Fruit fly (Drosophila melanogaster) whole organism, embryonic: Measurements from ENCODE around the gene sob.
A peak's percentile ranks its signal among the peaks of the same experiment; 100 is the strongest.

Experiments
- Bteb2 ChIP-seq: fragments of 200-800 bp; sonication (Bioruptor generic); optimal IDR thresholded peaks from 2 replicates; lab custom pipeline; 2016; ENCODE audit warnings: missing biosample characterization, missing genetic modification characterization
- CG11504 ChIP-seq: fragments of 200-800 bp; sonication (Bioruptor generic); optimal IDR thresholded peaks from 3 replicates; lab custom pipeline; 2019; ENCODE audit warnings: missing biosample characterization, mild to moderate bottlenecking, missing genetic modification characterization, moderate library complexity
- CG12104 ChIP-seq: fragments of 200-800 bp; sonication (Bioruptor generic); optimal IDR thresholded peaks from 3 replicates; lab custom pipeline; 2016; ENCODE audit warnings: missing biosample characterization, missing genetic modification characterization
- CG12659 ChIP-seq: fragments of 200-800 bp; sonication (Bioruptor generic); optimal IDR thresholded peaks from 3 replicates; lab custom pipeline; 2017; ENCODE audit warnings: mild to moderate bottlenecking, missing biosample characterization, missing genetic modification reagents, missing genetic modification characterization
- CG13424 ChIP-seq: fragments of 200-800 bp; sonication (Bioruptor generic); optimal IDR thresholded peaks from 2 replicates; lab custom pipeline; 2019; ENCODE audit warnings: missing biosample characterization, mild to moderate bottlenecking, missing genetic modification characterization, moderate library complexity
- CG14050 ChIP-seq: fragments of 200-800 bp; sonication (Bioruptor generic); IDR thresholded peaks from 3 replicates; pipeline ENCODE4 v1.3.6; 2022; ENCODE audit warnings: missing biosample characterization, missing genetic modification characterization
- CG14965 ChIP-seq: fragments of 200-800 bp; sonication (Bioruptor generic); optimal IDR thresholded peaks from 2 replicates; lab custom pipeline; 2016; ENCODE audit warnings: missing biosample characterization, missing genetic modification characterization, borderline replicate concordance
- CG15479 ChIP-seq: fragments of 200-800 bp; sonication (Bioruptor generic); optimal IDR thresholded peaks from 3 replicates; lab custom pipeline; 2019; ENCODE audit warnings: missing biosample characterization, mild to moderate bottlenecking, missing genetic modification characterization, moderate library complexity
- CG1602 ChIP-seq: fragments of 200-800 bp; sonication (Bioruptor generic); optimal IDR thresholded peaks from 3 replicates; lab custom pipeline; 2016; ENCODE audit warnings: missing biosample characterization, missing genetic modification characterization
- CG1603 ChIP-seq: fragments of 200-800 bp; sonication (Bioruptor generic); optimal IDR thresholded peaks from 2 replicates; lab custom pipeline; 2019; ENCODE audit warnings: missing biosample characterization, mild to moderate bottlenecking, missing genetic modification characterization, moderate library complexity
- CG17612 ChIP-seq: fragments of 200-800 bp; sonication (Bioruptor generic); IDR thresholded peaks from 2 replicates; pipeline ENCODE4 v1.3.6; 2022; ENCODE audit warnings: missing biosample characterization, missing genetic modification characterization
- CG17912 ChIP-seq: fragments of 200-800 bp; sonication (Bioruptor generic); optimal IDR thresholded peaks from 2 replicates; lab custom pipeline; 2018; ENCODE audit warnings: missing biosample characterization, mild to moderate bottlenecking, missing genetic modification characterization
- CG3065 ChIP-seq: fragments of 200-800 bp; sonication (Bioruptor generic); optimal IDR thresholded peaks from 2 replicates; lab custom pipeline; 2016; ENCODE audit warnings: missing biosample characterization, missing genetic modification characterization
- CG31441 ChIP-seq: fragments of 200-800 bp; sonication (Bioruptor generic); IDR thresholded peaks from 2 replicates; pipeline ENCODE4 v1.3.6; 2022; ENCODE audit warnings: missing biosample characterization, missing genetic modification characterization
- CG32532 ChIP-seq: fragments of 200-800 bp; sonication (Bioruptor generic); IDR thresholded peaks from 2 replicates; pipeline ENCODE4 v1.3.6; 2022; ENCODE audit warnings: missing biosample characterization, missing genetic modification characterization
- CG33557 ChIP-seq: fragments of 200-800 bp; sonication (Bioruptor generic); optimal IDR thresholded peaks from 2 replicates; lab custom pipeline; 2019; ENCODE audit warnings: missing biosample characterization, mild to moderate bottlenecking, missing genetic modification characterization, moderate library complexity
- CG34224 ChIP-seq: fragments of 200-800 bp; sonication (Bioruptor generic); IDR thresholded peaks from 3 replicates; pipeline ENCODE4 v1.3.6; 2022; ENCODE audit warnings: missing biosample characterization, missing genetic modification characterization; ENCODE audit not compliant: partially characterized antibody
- CG3995 ChIP-seq: fragments of 200-800 bp; sonication (Bioruptor generic); optimal IDR thresholded peaks from 3 replicates; lab custom pipeline; 2016; ENCODE audit warnings: missing biosample characterization, missing genetic modification characterization
- CG4282 ChIP-seq: fragments of 200-800 bp; sonication (Bioruptor generic); optimal IDR thresholded peaks from 2 replicates; lab custom pipeline; 2016; ENCODE audit warnings: missing biosample characterization, missing genetic modification characterization
- CG6683 ChIP-seq: fragments of 200-800 bp; sonication (Bioruptor generic); optimal IDR thresholded peaks from 2 replicates; lab custom pipeline; 2017; ENCODE audit warnings: missing biosample characterization, mild to moderate bottlenecking, missing genetic modification characterization, missing genetic modification reagents
- CG6689 ChIP-seq: fragments of 200-800 bp; sonication (Bioruptor generic); IDR thresholded peaks from 2 replicates; pipeline ENCODE4 v1.3.6; 2022; ENCODE audit warnings: missing biosample characterization, missing genetic modification characterization
- CG7271 ChIP-seq: fragments of 200-800 bp; sonication (Bioruptor generic); optimal IDR thresholded peaks from 2 replicates; lab custom pipeline; 2018; ENCODE audit warnings: missing biosample characterization, mild to moderate bottlenecking, missing genetic modification characterization, moderate library complexity
- CG8089 ChIP-seq: fragments of 200-800 bp; sonication (Bioruptor generic); optimal IDR thresholded peaks from 3 replicates; lab custom pipeline; 2016; ENCODE audit warnings: missing biosample characterization, missing genetic modification characterization
- CG8478 ChIP-seq: fragments of >200 bp; optimal IDR thresholded peaks from 2 replicates; lab custom pipeline; 2018
- Dad ChIP-seq: fragments of 200-800 bp; sonication (Bioruptor generic); optimal IDR thresholded peaks from 3 replicates; lab custom pipeline; 2016; ENCODE audit warnings: missing biosample characterization, missing genetic modification characterization
- Dfd ChIP-seq, 2 experiments: fragments of >200 bp; optimal IDR thresholded peaks; 2 replicates each; lab custom pipeline; 2017; ENCODE audit warnings: missing biosample characterization in 2 of 2, missing genetic modification characterization in 2 of 2
- Dip3 ChIP-seq: fragments of 200-800 bp; sonication (Bioruptor generic); optimal IDR thresholded peaks from 3 replicates; lab custom pipeline; 2016; ENCODE audit warnings: missing biosample characterization, missing genetic modification characterization
- Doc3 ChIP-seq: fragments of 200-800 bp; sonication (Bioruptor generic); IDR thresholded peaks from 3 replicates; pipeline ENCODE4 v1.3.6; 2022; ENCODE audit warnings: missing biosample characterization, missing genetic modification characterization; ENCODE audit not compliant: partially characterized antibody
- Dp ChIP-seq: fragments of 200-800 bp; sonication (Bioruptor generic); optimal IDR thresholded peaks from 2 replicates; lab custom pipeline; 2018; ENCODE audit warnings: missing biosample characterization, mild to moderate bottlenecking, missing genetic modification characterization, moderate library complexity
- Drgx ChIP-seq: fragments of 200-800 bp; sonication (Bioruptor generic); IDR thresholded peaks from 2 replicates; pipeline ENCODE4 v1.3.6; 2022; ENCODE audit warnings: missing biosample characterization, missing genetic modification characterization
- Eip74EF ChIP-seq, 2 experiments: fragments of 200-800 bp in 1 of 2; fragments of >200 bp in 1 of 2; sonication (Bioruptor generic) in 1 of 2; optimal IDR thresholded peaks; 2 replicates each; lab custom pipeline; 2017 to 2019; ENCODE audit warnings: missing biosample characterization in 2 of 2, missing genetic modification characterization in 2 of 2, mild to moderate bottlenecking in 1 of 2, moderate library complexity in 1 of 2
- HHEX ChIP-seq: fragments of 200-800 bp; sonication (Bioruptor generic); optimal IDR thresholded peaks from 3 replicates; lab custom pipeline; 2017; ENCODE audit warnings: missing biosample characterization, mild to moderate bottlenecking, missing genetic modification characterization, missing genetic modification reagents
- HLHmδ ChIP-seq: fragments of 200-800 bp; sonication (Bioruptor generic); optimal IDR thresholded peaks from 2 replicates; lab custom pipeline; 2018; ENCODE audit warnings: missing biosample characterization, mild to moderate bottlenecking, missing genetic modification characterization, moderate library complexity
- Kr ChIP-seq: fragments of 200-800 bp; sonication (Bioruptor generic); optimal IDR thresholded peaks from 2 replicates; lab custom pipeline; 2017; ENCODE audit warnings: missing biosample characterization, mild to moderate bottlenecking, missing genetic modification characterization
- Lhr ChIP-seq: fragments of 200-800 bp; sonication (Bioruptor generic); optimal IDR thresholded peaks from 3 replicates; lab custom pipeline; 2017; ENCODE audit warnings: mild to moderate bottlenecking, missing biosample characterization, missing genetic modification reagents, missing genetic modification characterization
- Lpt ChIP-seq: fragments of >200 bp; optimal IDR thresholded peaks from 2 replicates; lab custom pipeline; 2018; ENCODE audit warnings: missing biosample characterization, missing genetic modification characterization
- MESR4 ChIP-seq: fragments of 200-800 bp; sonication (Bioruptor generic); optimal IDR thresholded peaks from 2 replicates; lab custom pipeline; 2018; ENCODE audit warnings: missing biosample characterization, mild to moderate bottlenecking, missing genetic modification characterization, moderate library complexity
- NC2α ChIP-seq: fragments of 200-800 bp; sonication (Bioruptor generic); optimal IDR thresholded peaks from 2 replicates; lab custom pipeline; 2016; ENCODE audit warnings: missing biosample characterization, missing genetic modification characterization
- NFAT ChIP-seq: fragments of 200-800 bp; sonication (Bioruptor generic); IDR thresholded peaks from 2 replicates; pipeline ENCODE4 v1.3.6; 2022; ENCODE audit warnings: missing biosample characterization, missing genetic modification characterization
- Side ChIP-seq: fragments of 200-800 bp; sonication (Bioruptor generic); optimal IDR thresholded peaks from 2 replicates; lab custom pipeline; 2016; ENCODE audit warnings: missing biosample characterization, missing genetic modification characterization
- dpn ChIP-seq, 2 experiments: fragments of 200-800 bp; sonication (Bioruptor generic); optimal IDR thresholded peaks; 3 replicates each; lab custom pipeline; 2016; ENCODE audit warnings: missing biosample characterization in 2 of 2, missing genetic modification characterization in 2 of 2
- fru ChIP-seq: fragments of >200 bp; optimal IDR thresholded peaks from 2 replicates; lab custom pipeline; 2017
- jumu ChIP-seq: fragments of 200-800 bp; sonication (Bioruptor generic); optimal IDR thresholded peaks from 3 replicates; lab custom pipeline; 2016; ENCODE audit warnings: missing biosample characterization, missing genetic modification characterization
- nerfin-2 ChIP-seq: fragments of 200-800 bp; sonication (Bioruptor generic); IDR thresholded peaks from 2 replicates; pipeline ENCODE4 v1.3.6; 2022; ENCODE audit warnings: missing biosample characterization, missing genetic modification characterization; ENCODE audit not compliant: partially characterized antibody
- org-1 ChIP-seq: fragments of 200-800 bp; sonication (Bioruptor generic); optimal IDR thresholded peaks from 2 replicates; lab custom pipeline; 2017; ENCODE audit warnings: missing biosample characterization, missing genetic modification characterization
- prd ChIP-seq, 3 experiments: fragments of >200 bp in 2 of 3; fragments of 200-800 bp in 1 of 3; sonication (Bioruptor generic) in 1 of 3; optimal IDR thresholded peaks in 2 of 3; IDR thresholded peaks in 1 of 3; 2 replicates in 2 of 3; 3 replicates in 1 of 3; pipeline versions ENCODE4 v1.3.6 to Lab custom; 2017 to 2022; ENCODE audit warnings: missing biosample characterization in 1 of 3, missing genetic modification characterization in 1 of 3
- pum ChIP-seq: fragments of 200-800 bp; sonication (Bioruptor generic); optimal IDR thresholded peaks from 2 replicates; lab custom pipeline; 2016; ENCODE audit warnings: missing biosample characterization, missing genetic modification characterization
- sd ChIP-seq: fragments of 200-800 bp; sonication (Bioruptor generic); optimal IDR thresholded peaks from 3 replicates; lab custom pipeline; 2018; ENCODE audit warnings: missing biosample characterization, mild to moderate bottlenecking, missing genetic modification characterization, moderate library complexity
- ssp ChIP-seq: fragments of 200-800 bp; sonication (Bioruptor generic); IDR thresholded peaks from 2 replicates; pipeline ENCODE4 v1.3.6; 2022; ENCODE audit warnings: missing biosample characterization, missing genetic modification characterization
- toy ChIP-seq: fragments of 200-800 bp; sonication (Bioruptor generic); IDR thresholded peaks from 2 replicates; pipeline ENCODE4 v1.3.6; 2022; ENCODE audit warnings: missing biosample characterization, missing genetic modification characterization
- zfh2 ChIP-seq: fragments of 200-800 bp; sonication (Bioruptor generic); optimal IDR thresholded peaks from 2 replicates; lab custom pipeline; 2016; ENCODE audit warnings: missing biosample characterization, missing genetic modification characterization

sob gene

dm6 chr2L:3569892-3570291 is 10.7 kb downstream of the sob start (continued):
- no peak for TF ChIP-seq CG33557 (GFP tag; lab: Kevin White, UChicago)
- TF ChIP-seq jumu (GFP tag; lab: Kevin White, UChicago): peak; percentile 31
- TF ChIP-seq HHEX (GFP tag; lab: Kevin White, UChicago): no peak
- no peak for TF ChIP-seq CG34224 (GFP tag; lab: Robert Waterston, UW)
- no peak for TF ChIP-seq CG4282
- TF ChIP-seq Dfd (GFP tag; optimal IDR thresholded peaks at IDR 0.05; lab: Kevin White, UChicago): no peak
- TF ChIP-seq Lhr: no peak
- no peak for TF ChIP-seq CG1602 (GFP tag; lab: Kevin White, UChicago)
- no peak for TF ChIP-seq NFAT (GFP tag; lab: Robert Waterston, UW)
- TF ChIP-seq MESR4 (GFP tag; lab: Kevin White, UChicago): no peak
- no peak for TF ChIP-seq Dip3
- no peak for TF ChIP-seq sd (tag; lab: Kevin White, UChicago)
- no peak for TF ChIP-seq Bteb2 (GFP tag; lab: Kevin White, UChicago)
- no peak for TF ChIP-seq Lpt (GFP tag; lab: Kevin White, UChicago)
- TF ChIP-seq zfh2 (GFP tag; lab: Kevin White, UChicago): no peak
- no peak for TF ChIP-seq CG3065
- no peak for TF ChIP-seq CG17912
- no peak for TF ChIP-seq pum (GFP tag; lab: Kevin White, UChicago)
- peak; percentile 16 to 26 for TF ChIP-seq dpn (GFP tag; optimal IDR thresholded peaks at IDR 0.05; lab: Kevin White, UChicago)
- no peak for TF ChIP-seq ssp
- TF ChIP-seq toy (GFP tag; lab: Robert Waterston, UW): no peak
- TF ChIP-seq Dad (GFP tag; lab: Kevin White, UChicago): no peak
- TF ChIP-seq CG6689 (GFP tag; lab: Robert Waterston, UW): peak; percentile 45; the same call in 1 of the 2 replicates
- TF ChIP-seq CG13424: peak; percentile 32
- no peak for TF ChIP-seq CG14965 (GFP tag; lab: Kevin White, UChicago)
- no peak for TF ChIP-seq CG3995 (GFP tag; lab: Kevin White, UChicago)
- TF ChIP-seq Side (GFP tag; lab: Kevin White, UChicago): no peak
- TF ChIP-seq CG12659: peak; percentile 7
- TF ChIP-seq CG32532: peak; percentile 56; the same call in 1 of the 2 replicates
- no peak for TF ChIP-seq NC2α
- peak; percentile 26 for TF ChIP-seq CG1603 (tag; lab: Kevin White, UChicago)
- TF ChIP-seq Dp (GFP tag; lab: Kevin White, UChicago): no peak
- no peak for TF ChIP-seq Eip74EF (GFP tag; optimal IDR thresholded peaks at IDR 0.05; lab: Kevin White, UChicago)
- no peak for TF ChIP-seq Kr (GFP tag; lab: Kevin White, UChicago)
- no peak for TF ChIP-seq HLHmδ (GFP tag; lab: Kevin White, UChicago)
- peak; percentile 56 for TF ChIP-seq CG11504 (tag; lab: Kevin White, UChicago)
- no peak for TF ChIP-seq CG6683
- TF ChIP-seq fru (lab: Kevin White, UChicago): no peak
- TF ChIP-seq CG12104 (GFP tag; lab: Kevin White, UChicago): no peak
- no peak for TF ChIP-seq CG14050
- TF ChIP-seq Doc3 (GFP tag; lab: Robert Waterston, UW): no peak
- TF ChIP-seq CG7271: no peak
- peak; percentile 35; the same call in 1 of the 2 replicates for TF ChIP-seq CG31441 (GFP tag; lab: Robert Waterston, UW)
- no peak for TF ChIP-seq prd (optimal IDR thresholded peaks at IDR 0.05; lab: Kevin White, UChicago)
- TF ChIP-seq prd (GFP tag; IDR thresholded peaks at IDR 0.05; lab: Robert Waterston, UW): peak; percentile 36; the same call in 1 of the 3 replicates
- no peak for TF ChIP-seq CG17612
- no peak for TF ChIP-seq nerfin-2
- TF ChIP-seq CG8089: no peak
- TF ChIP-seq Drgx (GFP tag; lab: Robert Waterston, UW): no peak
- TF ChIP-seq CG15479: no peak
- no peak for TF ChIP-seq org-1 (GFP tag; lab: Kevin White, UChicago)
- TF ChIP-seq CG8478 (lab: Kevin White, UChicago): no peak
